Fruit fly (Drosophila melanogaster) S2 (cell line): Measurements from ENCODE around the gene CG34299.

ENCODE experiments used
- CG8478 ChIP-seq: fragments of >200 bp; optimal IDR thresholded peaks from 2 replicates; lab custom pipeline; 2018
- CTCF ChIP-seq, 2 experiments: fragments of >200 bp; optimal IDR thresholded peaks; 2 replicates each; lab custom pipeline; 2018

DNA sequence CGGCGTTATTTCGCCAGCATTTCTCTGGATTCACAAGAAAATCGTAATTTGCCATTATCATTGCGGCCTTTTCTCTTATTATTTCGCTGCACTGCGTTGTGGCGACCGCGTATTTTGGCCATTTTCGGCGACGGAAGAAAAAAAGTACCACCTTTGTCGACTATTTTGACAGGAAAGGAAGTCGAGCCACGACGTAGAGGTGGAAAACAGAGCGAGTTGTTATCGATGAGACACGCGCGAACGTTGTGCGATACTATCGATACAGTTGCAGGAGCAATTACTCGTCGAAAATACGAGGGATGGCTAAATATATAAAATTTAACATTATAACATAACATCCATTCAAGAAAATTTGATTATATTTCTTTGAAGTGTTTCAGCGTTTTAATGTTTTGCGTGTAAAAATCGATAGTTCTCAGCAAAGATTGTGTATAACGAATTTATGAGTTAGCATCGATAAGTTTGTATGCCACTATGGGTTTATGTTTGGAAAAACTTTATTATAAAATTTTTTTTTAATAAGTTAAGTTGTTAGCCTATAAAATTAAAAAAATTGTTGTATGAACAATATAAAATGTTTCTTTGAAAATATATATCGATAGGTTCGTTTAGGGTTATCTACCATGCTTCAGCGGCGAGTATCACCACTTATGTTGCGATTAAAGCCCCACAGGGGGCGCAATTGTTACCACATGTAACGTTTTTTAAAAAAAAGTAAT lies 40.5 kb upstream of the CG34299 start, which contains the start of gene RpS7:
- no peak for TF ChIP-seq CG8478 (lab: Kevin White, UChicago)
- TF ChIP-seq CTCF (optimal IDR thresholded peaks at IDR 0.05; lab: Kevin White, UChicago), result peak; percentile 43 to 88
